Worm (Caenorhabditis elegans) whole organism, L1 larva: Measurements from ENCODE around the gene pap-1.

Experiments
- Y116A8C.19 ChIP-seq: sonication (generic microtip); optimal IDR thresholded peaks from 2 replicates; lab custom pipeline; 2016; ENCODE audit warnings: missing compliant biosample characterization, missing genetic modification characterization, borderline replicate concordance
- aha-1 ChIP-seq: fragments of 150-350 bp; optimal IDR thresholded peaks from 2 replicates; lab custom pipeline; 2014; ENCODE audit warnings: missing biosample characterization, missing genetic modification characterization
- ama-1 ChIP-seq: fragments of 150-350 bp; optimal IDR thresholded peaks from 2 replicates; lab custom pipeline; 2014
- blmp-1 ChIP-seq: fragments of 150-350 bp; optimal IDR thresholded peaks from 2 replicates; lab custom pipeline; 2014; ENCODE audit warnings: missing biosample characterization, missing genetic modification characterization
- ceh-63 ChIP-seq: fragments of 200-800 bp; sonication (Bioruptor generic); optimal IDR thresholded peaks from 2 replicates; lab custom pipeline; 2018; ENCODE audit warnings: mild to moderate bottlenecking, missing genetic modification characterization, missing compliant biosample characterization
- ceh-8 ChIP-seq: fragments of 200-800 bp; sonication (Bioruptor generic); optimal IDR thresholded peaks from 2 replicates; lab custom pipeline; 2018; ENCODE audit warnings: mild to moderate bottlenecking, missing genetic modification characterization, moderate library complexity, missing compliant biosample characterization
- ceh-88 ChIP-seq: fragments of 200-800 bp; sonication (Bioruptor generic); IDR thresholded peaks from 2 replicates; pipeline ENCODE4 v1.3.6; 2022; ENCODE audit warnings: missing genetic modification characterization, missing compliant biosample characterization
- efl-1 ChIP-seq, 4 experiments: fragments of 150-350 bp; optimal IDR thresholded peaks in 3 of 4; peaks in 1 of 4; 1 replicate in 1 of 4; 2 replicates in 3 of 4; lab custom pipeline; 2014; ENCODE audit warnings: missing biosample characterization in 2 of 4, missing genetic modification characterization in 2 of 4, missing genetic modification reagents in 2 of 4
- efl-3 ChIP-seq: fragments of 200-800 bp; sonication (Bioruptor generic); optimal IDR thresholded peaks from 2 replicates; lab custom pipeline; 2018; ENCODE audit warnings: mild to moderate bottlenecking, missing genetic modification characterization, missing compliant biosample characterization
- elt-2 ChIP-seq: sonication (generic microtip); optimal IDR thresholded peaks from 2 replicates; lab custom pipeline; 2016; ENCODE audit warnings: missing genetic modification characterization, mild to moderate bottlenecking, inconsistent platforms, missing compliant biosample characterization, missing genetic modification reagents
- fkh-4 ChIP-seq: sonication (generic microtip); optimal IDR thresholded peaks from 2 replicates; lab custom pipeline; 2016; ENCODE audit warnings: missing compliant biosample characterization, missing genetic modification characterization, borderline replicate concordance
- fkh-8 ChIP-seq: sonication (generic microtip); optimal IDR thresholded peaks from 2 replicates; lab custom pipeline; 2016; ENCODE audit warnings: mild to moderate bottlenecking, missing genetic modification characterization, missing compliant biosample characterization
- lin-14 ChIP-seq: fragments of 200-800 bp; sonication (Bioruptor generic); optimal IDR thresholded peaks from 2 replicates; lab custom pipeline; 2018; ENCODE audit warnings: mild to moderate bottlenecking, missing genetic modification characterization, moderate library complexity, missing compliant biosample characterization
- lin-35 ChIP-seq, 2 experiments: fragments of 150-350 bp; optimal IDR thresholded peaks; 2 replicates each; lab custom pipeline; 2014; ENCODE audit warnings: missing biosample characterization in 2 of 2, missing genetic modification characterization in 2 of 2, missing genetic modification reagents in 2 of 2
- lin-39 ChIP-seq: fragments of 150-350 bp; optimal IDR thresholded peaks from 2 replicates; lab custom pipeline; 2014; ENCODE audit warnings: missing biosample characterization, missing genetic modification reagents, missing genetic modification characterization
- lir-3 ChIP-seq: sonication (generic microtip); optimal IDR thresholded peaks from 2 replicates; lab custom pipeline; 2016; ENCODE audit warnings: mild to moderate bottlenecking, missing genetic modification characterization, moderate library complexity, missing compliant biosample characterization; ENCODE audit not compliant: poor library complexity
- lsy-2 ChIP-seq, 2 experiments: fragments of 150-350 bp; optimal IDR thresholded peaks; 2 replicates each; lab custom pipeline; 2014; ENCODE audit warnings: missing biosample characterization in 2 of 2, missing genetic modification characterization in 2 of 2
- mdl-1 ChIP-seq, 2 experiments: fragments of 150-350 bp; optimal IDR thresholded peaks; 2 replicates each; lab custom pipeline; 2014 to 2017; ENCODE audit warnings: missing biosample characterization in 2 of 2, missing genetic modification characterization in 2 of 2, inconsistent platforms in 1 of 2
- mep-1 ChIP-seq: fragments of 150-350 bp; optimal IDR thresholded peaks from 2 replicates; lab custom pipeline; 2014; ENCODE audit warnings: missing biosample characterization, missing genetic modification characterization
- nhr-11 ChIP-seq: fragments of 150-350 bp; optimal IDR thresholded peaks from 2 replicates; lab custom pipeline; 2014; ENCODE audit warnings: missing biosample characterization, missing genetic modification characterization
- nhr-19 ChIP-seq: fragments of 200-800 bp; sonication (Bioruptor generic); conservative IDR thresholded peaks from 2 replicates; pipeline ENCODE4 v1.3.6; 2022; ENCODE audit warnings: missing genetic modification characterization, missing compliant biosample characterization
- nhr-20 ChIP-seq: sonication (generic microtip); optimal IDR thresholded peaks from 2 replicates; lab custom pipeline; 2016; ENCODE audit warnings: mild to moderate bottlenecking, missing genetic modification characterization, missing compliant biosample characterization
- nhr-28 ChIP-seq: fragments of 150-350 bp; optimal IDR thresholded peaks from 2 replicates; lab custom pipeline; 2014; ENCODE audit warnings: missing biosample characterization, missing genetic modification characterization
- nhr-47 ChIP-seq: sonication (generic microtip); optimal IDR thresholded peaks from 2 replicates; lab custom pipeline; 2016; ENCODE audit warnings: mild to moderate bottlenecking, missing genetic modification characterization, moderate library complexity, missing compliant biosample characterization
- nhr-71 ChIP-seq: sonication (generic microtip); optimal IDR thresholded peaks from 2 replicates; lab custom pipeline; 2016; ENCODE audit warnings: mild to moderate bottlenecking, missing genetic modification characterization, moderate library complexity, missing compliant biosample characterization
- nhr-76 ChIP-seq: sonication (generic microtip); optimal IDR thresholded peaks from 2 replicates; lab custom pipeline; 2017; ENCODE audit warnings: missing biosample characterization, missing genetic modification characterization
- pag-3 ChIP-seq: sonication (generic microtip); optimal IDR thresholded peaks from 2 replicates; lab custom pipeline; 2017; ENCODE audit warnings: missing genetic modification characterization, mild to moderate bottlenecking, missing compliant biosample characterization, antibody characterized with exemption, borderline replicate concordance; ENCODE audit not compliant: insufficient read depth
- pax-3 ChIP-seq: fragments of 200-800 bp; sonication (Bioruptor generic); optimal IDR thresholded peaks from 2 replicates; lab custom pipeline; 2018; ENCODE audit warnings: mild to moderate bottlenecking, missing genetic modification characterization, moderate library complexity, missing compliant biosample characterization
- rnt-1 ChIP-seq: sonication (generic microtip); optimal IDR thresholded peaks from 2 replicates; lab custom pipeline; 2016; ENCODE audit warnings: mild to moderate bottlenecking, missing genetic modification characterization, moderate library complexity, missing compliant biosample characterization
- sup-37 ChIP-seq: fragments of 200-800 bp; sonication (Bioruptor generic); optimal IDR thresholded peaks from 2 replicates; lab custom pipeline; 2018; ENCODE audit warnings: mild to moderate bottlenecking, missing genetic modification characterization, missing compliant biosample characterization
- swsn-7 ChIP-seq: sonication (generic microtip); optimal IDR thresholded peaks from 2 replicates; lab custom pipeline; 2016; ENCODE audit warnings: missing genetic modification characterization, missing compliant biosample characterization
- tlp-1 ChIP-seq: fragments of 150-350 bp; optimal IDR thresholded peaks from 2 replicates; lab custom pipeline; 2014; ENCODE audit warnings: missing biosample characterization, missing genetic modification characterization
- unc-98 ChIP-seq: fragments of 200-800 bp; sonication (Bioruptor generic); IDR thresholded peaks from 2 replicates; pipeline ENCODE4 v1.3.6; 2022; ENCODE audit warnings: missing genetic modification characterization, missing compliant biosample characterization
- xbp-1 ChIP-seq: sonication (generic microtip); optimal IDR thresholded peaks from 2 replicates; lab custom pipeline; 2016; ENCODE audit warnings: missing genetic modification characterization, missing compliant biosample characterization
- zag-1 ChIP-seq: fragments of 150-350 bp; optimal IDR thresholded peaks from 2 replicates; lab custom pipeline; 2014; ENCODE audit warnings: missing biosample characterization, missing genetic modification characterization
- zip-4 ChIP-seq: fragments of 200-800 bp; sonication (Bioruptor generic); optimal IDR thresholded peaks from 2 replicates; lab custom pipeline; 2018; ENCODE audit warnings: mild to moderate bottlenecking, missing genetic modification characterization, moderate library complexity, missing compliant biosample characterization

The pap-1 gene

DNA sequence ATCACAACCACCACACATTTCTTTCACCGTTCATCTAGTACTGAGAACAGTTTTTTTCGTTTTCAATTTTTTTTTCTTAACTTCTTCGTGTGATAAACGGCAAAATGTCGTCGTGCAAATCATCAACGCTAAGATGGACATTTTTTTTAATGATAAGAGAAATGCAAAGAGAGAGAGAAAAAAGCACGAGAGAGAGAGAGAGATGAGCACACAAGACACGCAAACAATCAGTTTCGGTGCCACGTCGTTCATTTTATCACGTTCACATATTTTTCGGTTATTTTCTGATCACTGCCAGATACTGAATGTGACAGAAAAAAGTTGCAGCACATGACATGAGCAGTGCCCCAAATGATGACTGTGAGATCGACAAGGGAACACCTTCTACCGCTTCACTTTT is 26.4 kb downstream of the pap-1 start, which contains the start of gene egl-9:
egl-9 (plus strand) TSS at position 328 of the 400 bp plus-strand sequence.
- TF ChIP-seq unc-98 (no peak), ceh-8 (GFP tag; lab: Kevin White, UChicago) (no peak), aha-1 (tag; lab: Kevin White, UChicago) (no peak), elt-2 (tag; lab: Kevin White, UChicago) (peak; percentile 68), nhr-28 (no peak), lir-3 (tag; lab: Kevin White, UChicago) (no peak), pag-3 (tag; lab: Kevin White, UChicago) (no peak), nhr-20 (tag; lab: Kevin White, UChicago) (peak; percentile 8), ama-1 (peak; percentile 64), fkh-4 (tag; lab: Kevin White, UChicago) (no peak), nhr-76 (tag; lab: Kevin White, UChicago) (no peak), mep-1 (tag; lab: Kevin White, UChicago) (peak; percentile 5), zip-4 (GFP tag; lab: Kevin White, UChicago) (no peak), ceh-88 (no peak), nhr-19 (GFP tag; lab: Robert Waterston, UW) (no peak), mdl-1 (tag; optimal IDR thresholded peaks at IDR 0.05; lab: Kevin White, UChicago) (peak in 1 of 2 experiments; percentile 27), lin-39 (tag; lab: Kevin White, UChicago) (no peak), nhr-71 (tag; lab: Kevin White, UChicago) (peak; percentile 32), lin-35 (GFP tag; optimal IDR thresholded peaks at IDR 0.05; lab: Kevin White, UChicago) (peak in 1 of 2 experiments; percentile 32), lin-14 (GFP tag; lab: Kevin White, UChicago) (peak; percentile 15), pax-3 (tag; lab: Kevin White, UChicago) (no peak), lsy-2 (tag; optimal IDR thresholded peaks at IDR 0.05; lab: Kevin White, UChicago) (no peak), sup-37 (GFP tag; lab: Kevin White, UChicago) (no peak)

DNA sequence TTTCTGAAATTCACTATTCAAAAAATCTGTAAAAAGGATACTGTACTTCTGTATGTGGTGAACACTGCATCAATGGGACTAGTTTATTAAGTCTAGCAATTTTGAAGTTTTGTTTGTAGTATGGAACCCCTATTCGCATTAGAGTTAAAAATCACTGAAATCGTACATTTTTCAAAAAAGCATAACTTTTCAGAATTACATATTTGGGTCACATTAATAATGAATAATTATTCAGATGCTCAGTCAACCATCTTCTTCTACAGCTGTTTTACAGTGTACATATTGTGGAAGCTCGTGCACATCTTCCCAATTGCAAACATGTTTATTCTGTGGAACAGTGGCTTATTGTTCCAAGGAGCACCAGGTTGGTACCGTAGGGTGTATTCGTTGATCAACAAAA is 26.9 kb downstream of the pap-1 start:
- TF ChIP-seq Y116A8C.19 (no peak), zag-1 (tag; lab: Kevin White, UChicago) (no peak), nhr-11 (tag; lab: Kevin White, UChicago) (no peak), tlp-1 (tag; lab: Kevin White, UChicago) (no peak), efl-3 (GFP tag; lab: Kevin White, UChicago) (no peak), rnt-1 (tag; lab: Kevin White, UChicago) (no peak), xbp-1 (tag; lab: Kevin White, UChicago) (no peak), blmp-1 (tag; lab: Kevin White, UChicago) (no peak), pag-3 (tag; lab: Kevin White, UChicago) (no peak), sup-37 (GFP tag; lab: Kevin White, UChicago) (no peak), nhr-76 (tag; lab: Kevin White, UChicago) (no peak), elt-2 (tag; lab: Kevin White, UChicago) (no peak), swsn-7 (no peak), zip-4 (GFP tag; lab: Kevin White, UChicago) (no peak), mep-1 (tag; lab: Kevin White, UChicago) (no peak), nhr-47 (tag; lab: Kevin White, UChicago) (no peak), ceh-63 (GFP tag; lab: Kevin White, UChicago) (no peak)
- TF ChIP-seq, all 84 proteins: peak for 0

DNA sequence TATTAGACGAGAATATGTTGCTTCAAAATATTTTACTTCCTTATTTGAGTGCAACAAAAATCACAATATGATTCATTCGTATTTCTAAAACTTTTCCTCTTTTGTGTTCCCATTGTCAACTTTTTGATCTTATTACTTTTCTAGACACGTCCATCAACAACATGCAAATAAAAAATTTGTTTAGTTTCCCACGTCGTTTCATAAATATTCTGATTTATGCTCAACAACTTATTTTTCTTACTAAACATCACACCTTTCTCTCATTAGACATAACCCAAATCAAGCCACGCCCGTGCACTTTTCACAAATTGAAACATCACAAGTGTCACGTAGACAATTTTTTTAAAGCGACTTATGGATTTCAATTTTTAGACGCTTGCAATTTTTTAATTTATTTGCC is 28.1 kb downstream of the pap-1 start:
- TF ChIP-seq fkh-8 (tag; lab: Kevin White, UChicago) (peak; percentile 12), elt-2 (tag; lab: Kevin White, UChicago) (no peak), nhr-20 (tag; lab: Kevin White, UChicago) (no peak), efl-1 (optimal IDR thresholded peaks at IDR 0.05; lab: Kevin White, UChicago) (no peak), efl-1 (GFP tag; optimal IDR thresholded peaks at IDR 0.05 in 1 of 2; lab: Kevin White, UChicago) (peak in 1 of 2 experiments; percentile 71)
- TF ChIP-seq, all 84 proteins: peak for 2
